Fruit fly (Drosophila melanogaster) whole organism, embryonic: ENCODE data around the gene CG18302.

Source experiments
- Aef1 ChIP-seq: fragments of 200-800 bp; sonication (Bioruptor generic); IDR thresholded peaks from 3 replicates; pipeline ENCODE4 v1.3.6; 2022; ENCODE audit warnings: missing biosample characterization, missing genetic modification characterization
- Antp ChIP-seq: fragments of 200-800 bp; sonication (Bioruptor generic); optimal IDR thresholded peaks from 3 replicates; lab custom pipeline; 2016; ENCODE audit warnings: missing biosample characterization, missing genetic modification characterization
- CG11247 ChIP-seq: fragments of 200-800 bp; sonication (Bioruptor generic); IDR thresholded peaks from 2 replicates; pipeline ENCODE4 v1.3.6; 2022; ENCODE audit warnings: missing biosample characterization, missing genetic modification characterization
- CG11504 ChIP-seq: fragments of 200-800 bp; sonication (Bioruptor generic); optimal IDR thresholded peaks from 3 replicates; lab custom pipeline; 2019; ENCODE audit warnings: missing biosample characterization, mild to moderate bottlenecking, missing genetic modification characterization, moderate library complexity
- CG11695 ChIP-seq: fragments of 200-800 bp; sonication (Bioruptor generic); IDR thresholded peaks from 3 replicates; pipeline ENCODE4 v1.3.6; 2022; ENCODE audit warnings: missing biosample characterization, missing genetic modification characterization
- CG12299 ChIP-seq: fragments of 200-800 bp; sonication (Bioruptor generic); optimal IDR thresholded peaks from 2 replicates; lab custom pipeline; 2018; ENCODE audit warnings: missing biosample characterization, mild to moderate bottlenecking, missing genetic modification characterization
- CG14860 ChIP-seq: fragments of 200-800 bp; sonication (Bioruptor generic); IDR thresholded peaks from 3 replicates; pipeline ENCODE4 v1.3.6; 2022; ENCODE audit warnings: missing biosample characterization, missing genetic modification characterization; ENCODE audit not compliant: partially characterized antibody
- CG15479 ChIP-seq: fragments of 200-800 bp; sonication (Bioruptor generic); optimal IDR thresholded peaks from 3 replicates; lab custom pipeline; 2019; ENCODE audit warnings: missing biosample characterization, mild to moderate bottlenecking, missing genetic modification characterization, moderate library complexity
- CG16815 ChIP-seq: fragments of 200-800 bp; sonication (Bioruptor generic); optimal IDR thresholded peaks from 3 replicates; lab custom pipeline; 2017; ENCODE audit warnings: missing biosample characterization, mild to moderate bottlenecking, missing genetic modification characterization
- CG18262 ChIP-seq: fragments of 200-800 bp; optimal IDR thresholded peaks from 3 replicates; lab custom pipeline; 2019; ENCODE audit warnings: missing biosample characterization, mild to moderate bottlenecking, missing genetic modification characterization, moderate library complexity
- CG1832 ChIP-seq: fragments of 200-800 bp; sonication (Bioruptor generic); optimal IDR thresholded peaks from 2 replicates; lab custom pipeline; 2017; ENCODE audit warnings: missing biosample characterization, mild to moderate bottlenecking, missing genetic modification characterization, inconsistent platforms
- CG18599 ChIP-seq: fragments of 200-800 bp; sonication (Bioruptor generic); optimal IDR thresholded peaks from 3 replicates; lab custom pipeline; 2017; ENCODE audit warnings: missing biosample characterization, missing genetic modification characterization, mild to moderate bottlenecking, moderate library complexity, missing genetic modification reagents
- CG2889 ChIP-seq: fragments of 200-800 bp; sonication (Bioruptor generic); IDR thresholded peaks from 3 replicates; pipeline ENCODE4 v1.3.6; 2022; ENCODE audit warnings: missing biosample characterization, missing genetic modification characterization
- CG3838 ChIP-seq: fragments of 200-800 bp; sonication (Bioruptor generic); optimal IDR thresholded peaks from 3 replicates; lab custom pipeline; 2016; ENCODE audit warnings: missing biosample characterization, missing genetic modification characterization
- CG4617 ChIP-seq: fragments of 200-800 bp; sonication (Bioruptor generic); optimal IDR thresholded peaks from 3 replicates; lab custom pipeline; 2016; ENCODE audit warnings: missing biosample characterization, missing genetic modification characterization, borderline replicate concordance
- CG6791 ChIP-seq: fragments of 200-800 bp; sonication (Bioruptor generic); IDR thresholded peaks from 3 replicates; pipeline ENCODE4 v1.3.6; 2022; ENCODE audit warnings: missing biosample characterization, missing genetic modification characterization; ENCODE audit not compliant: partially characterized antibody
- CG7556 ChIP-seq: fragments of 200-800 bp; sonication (Bioruptor generic); optimal IDR thresholded peaks from 2 replicates; lab custom pipeline; 2017; ENCODE audit warnings: missing biosample characterization, mild to moderate bottlenecking, missing genetic modification characterization
- CG7786 ChIP-seq: fragments of 200-800 bp; sonication (Bioruptor generic); optimal IDR thresholded peaks from 2 replicates; lab custom pipeline; 2016; ENCODE audit warnings: missing biosample characterization, missing genetic modification characterization
- CG9817 ChIP-seq: fragments of 200-800 bp; sonication (Bioruptor generic); optimal IDR thresholded peaks from 2 replicates; lab custom pipeline; 2018; ENCODE audit warnings: missing biosample characterization, mild to moderate bottlenecking, missing genetic modification characterization, moderate library complexity
- CHES-1-like ChIP-seq: fragments of 200-800 bp; sonication (Bioruptor generic); optimal IDR thresholded peaks from 2 replicates; lab custom pipeline; 2016; ENCODE audit warnings: missing biosample characterization, missing genetic modification characterization
- Chrac-16 ChIP-seq: fragments of 200-800 bp; sonication (Bioruptor generic); optimal IDR thresholded peaks from 3 replicates; lab custom pipeline; 2016; ENCODE audit warnings: missing biosample characterization, missing genetic modification characterization
- Dek ChIP-seq: fragments of 200-800 bp; sonication (Bioruptor generic); optimal IDR thresholded peaks from 3 replicates; lab custom pipeline; 2019; ENCODE audit warnings: missing biosample characterization, mild to moderate bottlenecking, missing genetic modification characterization, moderate library complexity
- Dip2 ChIP-seq: fragments of 200-800 bp; sonication (Bioruptor generic); IDR thresholded peaks from 2 replicates; pipeline ENCODE4 v1.3.6; 2022; ENCODE audit warnings: missing biosample characterization, missing genetic modification characterization
- Dp ChIP-seq: fragments of 200-800 bp; sonication (Bioruptor generic); optimal IDR thresholded peaks from 2 replicates; lab custom pipeline; 2018; ENCODE audit warnings: missing biosample characterization, mild to moderate bottlenecking, missing genetic modification characterization, moderate library complexity
- Kr ChIP-seq: fragments of 200-800 bp; sonication (Bioruptor generic); optimal IDR thresholded peaks from 2 replicates; lab custom pipeline; 2017; ENCODE audit warnings: missing biosample characterization, mild to moderate bottlenecking, missing genetic modification characterization
- MTF-1 ChIP-seq: fragments of 200-800 bp; sonication (Bioruptor generic); optimal IDR thresholded peaks from 2 replicates; lab custom pipeline; 2018; ENCODE audit warnings: missing biosample characterization, mild to moderate bottlenecking, missing genetic modification characterization, borderline replicate concordance
- Meics ChIP-seq: fragments of 200-800 bp; sonication (Bioruptor generic); optimal IDR thresholded peaks from 2 replicates; lab custom pipeline; 2017; ENCODE audit warnings: missing biosample characterization, mild to moderate bottlenecking, missing genetic modification characterization
- Mes4 ChIP-seq: fragments of 200-800 bp; sonication (Bioruptor generic); optimal IDR thresholded peaks from 2 replicates; lab custom pipeline; 2016; ENCODE audit warnings: missing biosample characterization, missing genetic modification characterization
- NC2β ChIP-seq: fragments of 200-800 bp; sonication (Bioruptor generic); optimal IDR thresholded peaks from 2 replicates; lab custom pipeline; 2016; ENCODE audit warnings: missing biosample characterization, missing genetic modification characterization
- Nf-YC ChIP-seq: fragments of 200-800 bp; optimal IDR thresholded peaks from 3 replicates; lab custom pipeline; 2019; ENCODE audit warnings: missing biosample characterization, mild to moderate bottlenecking, missing genetic modification characterization, moderate library complexity
- Scr ChIP-seq: fragments of 200-800 bp; sonication (Bioruptor generic); IDR thresholded peaks from 2 replicates; pipeline ENCODE4 v1.3.6; 2022; ENCODE audit warnings: missing biosample characterization, missing genetic modification characterization; ENCODE audit not compliant: partially characterized antibody
- Xrp1 ChIP-seq: fragments of 200-800 bp; sonication (Bioruptor generic); IDR thresholded peaks from 2 replicates; pipeline ENCODE4 v1.3.6; 2022; ENCODE audit warnings: missing biosample characterization, missing genetic modification characterization
- ase ChIP-seq: fragments of 200-800 bp; sonication (Bioruptor generic); IDR thresholded peaks from 3 replicates; pipeline ENCODE4 v1.3.6; 2022; ENCODE audit warnings: missing biosample characterization, missing genetic modification characterization
- bcd ChIP-seq: fragments of 200-800 bp; sonication (Bioruptor generic); optimal IDR thresholded peaks from 2 replicates; lab custom pipeline; 2017; ENCODE audit warnings: missing biosample characterization, mild to moderate bottlenecking, missing genetic modification characterization
- chm ChIP-seq: fragments of 200-800 bp; sonication (Bioruptor generic); IDR thresholded peaks from 2 replicates; pipeline ENCODE4 v1.3.6; 2022; ENCODE audit warnings: missing biosample characterization, missing genetic modification characterization
- da ChIP-seq: fragments of 200-800 bp; sonication (Bioruptor generic); optimal IDR thresholded peaks from 2 replicates; lab custom pipeline; 2016; ENCODE audit warnings: missing biosample characterization, missing genetic modification characterization
- emc ChIP-seq: fragments of 200-800 bp; sonication (Bioruptor generic); optimal IDR thresholded peaks from 2 replicates; lab custom pipeline; 2016; ENCODE audit warnings: missing biosample characterization, missing genetic modification characterization
- ftz-f1 ChIP-seq: fragments of 200-800 bp; sonication (Bioruptor generic); optimal IDR thresholded peaks from 2 replicates; lab custom pipeline; 2016; ENCODE audit warnings: missing biosample characterization, missing genetic modification characterization
- grn ChIP-seq: fragments of 200-800 bp; sonication (Bioruptor generic); optimal IDR thresholded peaks from 3 replicates; lab custom pipeline; 2017; ENCODE audit warnings: missing biosample characterization, missing genetic modification characterization
- ham ChIP-seq: fragments of 200-800 bp; sonication (Bioruptor generic); IDR thresholded peaks from 2 replicates; pipeline ENCODE4 v1.3.6; 2022; ENCODE audit warnings: missing biosample characterization, missing genetic modification characterization
- her ChIP-seq: fragments of 200-800 bp; sonication (Bioruptor generic); optimal IDR thresholded peaks from 2 replicates; lab custom pipeline; 2016; ENCODE audit warnings: missing biosample characterization, missing genetic modification characterization
- jumu ChIP-seq: fragments of 200-800 bp; sonication (Bioruptor generic); optimal IDR thresholded peaks from 3 replicates; lab custom pipeline; 2016; ENCODE audit warnings: missing biosample characterization, missing genetic modification characterization
- kah ChIP-seq: fragments of 200-800 bp; sonication (Bioruptor generic); optimal IDR thresholded peaks from 2 replicates; lab custom pipeline; 2018; ENCODE audit warnings: missing biosample characterization, mild to moderate bottlenecking, missing genetic modification characterization
- mam ChIP-seq: fragments of 200-800 bp; sonication (Bioruptor generic); optimal IDR thresholded peaks from 3 replicates; lab custom pipeline; 2016; ENCODE audit warnings: missing biosample characterization, missing genetic modification characterization
- pros ChIP-seq: fragments of 200-800 bp; sonication (Bioruptor generic); optimal IDR thresholded peaks from 3 replicates; lab custom pipeline; 2019; ENCODE audit warnings: missing biosample characterization, mild to moderate bottlenecking, missing genetic modification characterization, moderate library complexity
- slp2 ChIP-seq: fragments of 200-800 bp; sonication (Bioruptor generic); optimal IDR thresholded peaks from 2 replicates; lab custom pipeline; 2016; ENCODE audit warnings: missing biosample characterization, missing genetic modification characterization
- stwl ChIP-seq: fragments of 200-800 bp; sonication (Bioruptor generic); optimal IDR thresholded peaks from 3 replicates; lab custom pipeline; 2018; ENCODE audit warnings: missing biosample characterization, mild to moderate bottlenecking, missing genetic modification characterization, moderate library complexity
- tio ChIP-seq: fragments of 200-800 bp; sonication (Bioruptor generic); optimal IDR thresholded peaks from 2 replicates; lab custom pipeline; 2017; ENCODE audit warnings: missing biosample characterization, missing genetic modification characterization, inconsistent platforms
- tll ChIP-seq, 2 experiments: fragments of 200-800 bp in 1 of 2; fragments of >200 bp in 1 of 2; sonication (Bioruptor generic) in 1 of 2; optimal IDR thresholded peaks; 2 replicates each; lab custom pipeline; 2017 to 2019; ENCODE audit warnings: missing biosample characterization in 2 of 2, missing genetic modification characterization in 2 of 2, mild to moderate bottlenecking in 1 of 2, moderate library complexity in 1 of 2
- trem ChIP-seq: fragments of 200-800 bp; optimal IDR thresholded peaks from 3 replicates; lab custom pipeline; 2019; ENCODE audit warnings: missing biosample characterization, mild to moderate bottlenecking, missing genetic modification characterization, moderate library complexity

CG18302 gene

dm6 chr2L:10543048-10543752 lies 9.1 kb downstream of the CG18302 start (continued):
- TF ChIP-seq CG1832 (GFP tag; lab: Kevin White, UChicago) (no peak), CG4617 (GFP tag; lab: Kevin White, UChicago) (no peak), CG7556 (GFP tag; lab: Kevin White, UChicago) (peak; percentile 50), Antp (no peak), da (no peak), ase (GFP tag; lab: Robert Waterston, UW) (no peak), CG3838 (GFP tag; lab: Kevin White, UChicago) (no peak), Xrp1 (GFP tag; lab: Robert Waterston, UW) (peak; percentile 74), CG16815 (GFP tag; lab: Kevin White, UChicago) (peak; percentile 29), tll (GFP tag; optimal IDR thresholded peaks at IDR 0.05; lab: Kevin White, UChicago) (no peak), ftz-f1 (no peak), Dip2 (no peak), mam (GFP tag; lab: Kevin White, UChicago) (no peak), slp2 (GFP tag; lab: Kevin White, UChicago) (no peak), CG11504 (peak; percentile 66), CG9817 (tag; lab: Kevin White, UChicago) (no peak), bcd (GFP tag; lab: Kevin White, UChicago) (peak; percentile 33), tio (GFP tag; lab: Kevin White, UChicago) (peak; percentile 33), Dek (peak; percentile 25), Dp (GFP tag; lab: Kevin White, UChicago) (no peak), CG18599 (no peak), Aef1 (GFP tag; lab: Robert Waterston, UW) (no peak), Nf-YC (tag; lab: Kevin White, UChicago) (no peak), CG11247 (GFP tag; lab: Robert Waterston, UW) (no peak), pros (GFP tag; lab: Kevin White, UChicago) (no peak), CHES-1-like (GFP tag; lab: Kevin White, UChicago) (no peak), trem (peak; percentile 72), CG7786 (no peak), chm (no peak), stwl (tag; lab: Kevin White, UChicago) (peak; percentile 9), CG2889 (GFP tag; lab: Robert Waterston, UW) (no peak), jumu (GFP tag; lab: Kevin White, UChicago) (no peak), emc (GFP tag; lab: Kevin White, UChicago) (no peak), CG18262 (tag; lab: Kevin White, UChicago) (peak; percentile 79), NC2β (GFP tag; lab: Kevin White, UChicago) (no peak), Chrac-16 (GFP tag; lab: Kevin White, UChicago) (no peak), CG12299 (tag; lab: Kevin White, UChicago) (no peak), grn (GFP tag; lab: Kevin White, UChicago) (peak; percentile 91), Scr (GFP tag; lab: Robert Waterston, UW) (no peak), MTF-1 (GFP tag; lab: Kevin White, UChicago) (no peak), Kr (peak; percentile 26), Mes4 (GFP tag; lab: Kevin White, UChicago) (no peak), her (GFP tag; lab: Kevin White, UChicago) (no peak), CG11695 (GFP tag; lab: Robert Waterston, UW) (no peak; the same call in 2 of the 3 replicates), kah (GFP tag; lab: Kevin White, UChicago) (no peak), CG14860 (GFP tag; lab: Robert Waterston, UW) (no peak), Meics (GFP tag; lab: Kevin White, UChicago) (no peak), CG6791 (GFP tag; lab: Robert Waterston, UW) (no peak), ham (GFP tag; lab: Robert Waterston, UW) (no peak), CG15479 (GFP tag; lab: Kevin White, UChicago) (no peak)
